Worm (Caenorhabditis elegans) whole organism, mixed stage, embryonic: ENCODE results near the gene picc-1.

Source experiments
- ceh-83 ChIP-seq: fragments of 200-800 bp; sonication (Bioruptor generic); optimal IDR thresholded peaks from 2 replicates; lab custom pipeline; 2018; ENCODE audit warnings: mild to moderate bottlenecking, missing genetic modification characterization, missing compliant biosample characterization
- elt-3 ChIP-seq: fragments of 150-350 bp; optimal IDR thresholded peaks from 2 replicates; lab custom pipeline; 2014; ENCODE audit warnings: missing biosample characterization, missing genetic modification characterization
- nhr-12 ChIP-seq: fragments of 150-350 bp; optimal IDR thresholded peaks from 2 replicates; lab custom pipeline; 2014; ENCODE audit warnings: missing biosample characterization, missing genetic modification characterization
- nhr-237 ChIP-seq: fragments of 150-350 bp; optimal IDR thresholded peaks from 2 replicates; lab custom pipeline; 2014; ENCODE audit warnings: missing biosample characterization, missing genetic modification characterization
- nhr-76 ChIP-seq: sonication (generic microtip); optimal IDR thresholded peaks from 2 replicates; lab custom pipeline; 2017; ENCODE audit warnings: missing biosample characterization, missing genetic modification characterization
- pha-4 ChIP-seq: fragments of 150-350 bp; optimal IDR thresholded peaks from 2 replicates; lab custom pipeline; 2018; ENCODE audit warnings: missing biosample characterization, missing genetic modification reagents, missing genetic modification characterization
- unc-39 ChIP-seq: fragments of 150-350 bp; optimal IDR thresholded peaks from 2 replicates; lab custom pipeline; 2014; ENCODE audit warnings: missing biosample characterization, missing genetic modification characterization
- unc-62 ChIP-seq: fragments of 150-350 bp; optimal IDR thresholded peaks from 2 replicates; lab custom pipeline; 2014; ENCODE audit warnings: missing biosample characterization, missing genetic modification reagents, missing genetic modification characterization

ce11 chrV:6055289-6055688, 36.5 kb downstream of the picc-1 start, which contains the start of gene srd-20:
- TF ChIP-seq ceh-83 (GFP tag; lab: Kevin White, UChicago) (no peak), nhr-76 (tag; lab: Kevin White, UChicago) (no peak), nhr-12 (tag; lab: Kevin White, UChicago) (no peak), nhr-237 (tag; lab: Kevin White, UChicago) (no peak), pha-4 (tag; lab: Kevin White, UChicago) (no peak), unc-62 (no peak), unc-39 (tag; lab: Kevin White, UChicago) (no peak), elt-3 (tag; lab: Kevin White, UChicago) (no peak)
